Worm (Caenorhabditis elegans): Measurements from ENCODE around the gene srg-24.

srg-24 gene

DNA sequence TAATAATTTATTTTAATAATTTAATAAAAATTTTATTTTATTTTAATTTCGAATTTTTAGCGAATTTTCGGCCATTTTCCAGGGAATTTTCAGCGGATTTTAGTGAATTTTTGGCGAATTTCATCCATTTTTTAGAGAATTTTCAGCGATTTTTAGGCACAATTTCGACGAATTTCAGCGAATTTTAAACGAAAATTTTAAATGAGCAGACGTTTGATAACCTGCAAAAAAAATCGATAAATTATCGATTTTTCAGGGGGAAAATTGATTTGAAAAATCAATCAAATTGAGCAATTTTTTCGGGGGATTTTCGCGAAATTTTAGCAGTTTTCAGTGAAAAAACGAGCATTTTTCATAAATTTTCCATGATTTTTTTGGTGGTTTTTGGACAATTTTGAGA, 31.8 kb downstream of the srg-24 start:
- TF ChIP-seq hmg-1.2 (GFP tag; IDR thresholded peaks at IDR 0.05) (no peak), Y56A3A.18 (GFP tag; IDR thresholded peaks at IDR 0.05) (no peak), sptf-2 (GFP tag; optimal IDR thresholded peaks at IDR 0.05) (no peak), T26A5.8 (tag; optimal IDR thresholded peaks at IDR 0.05) (no peak), athp-1 (tag; optimal IDR thresholded peaks at IDR 0.05) (no peak), tbx-9 (tag; optimal IDR thresholded peaks at IDR 0.05; ENCODE audit: borderline replicate concordance) (no peak), hrde-1 (tag; optimal IDR thresholded peaks at IDR 0.05; ENCODE audit: borderline replicate concordance) (no peak), nhr-179 (tag; optimal IDR thresholded peaks at IDR 0.05) (no peak), hlh-26 (GFP tag; conservative IDR thresholded peaks at IDR 0.05) (no peak), aptf-2 (GFP tag; conservative IDR thresholded peaks at IDR 0.05) (no peak), ceh-40 (GFP tag; IDR thresholded peaks at IDR 0.05) (no peak), ZK185.1 (tag; optimal IDR thresholded peaks at IDR 0.05; ENCODE audit: poor library complexity, severe bottlenecking) (no peak), B0336.3 (GFP tag; IDR thresholded peaks at IDR 0.05) (no peak), lin-54 (GFP tag; optimal IDR thresholded peaks at IDR 0.05) (no peak), ztf-18 (tag; optimal IDR thresholded peaks at IDR 0.05) (no peak)

DNA sequence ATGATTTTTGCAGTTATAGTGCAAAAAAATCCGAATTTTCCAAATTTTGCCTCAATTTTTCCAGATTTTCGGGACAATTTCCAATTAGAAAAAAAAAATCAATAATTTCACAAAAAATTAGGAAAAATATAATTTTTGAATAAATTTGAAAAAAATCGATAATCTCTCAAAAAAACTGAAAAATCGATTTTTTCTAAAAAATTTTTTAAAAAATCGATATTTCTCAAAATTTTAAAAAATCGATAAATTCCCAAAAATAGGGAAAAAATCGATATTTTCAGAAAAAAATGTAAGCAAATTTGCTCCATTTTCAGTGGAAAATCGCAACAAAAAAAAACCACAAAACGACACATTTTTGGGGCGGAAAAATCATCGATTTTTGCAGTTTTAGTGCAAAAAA, 32.5 kb downstream of the srg-24 start:
- no peak for TF ChIP-seq ztf-26 (tag; optimal IDR thresholded peaks at IDR 0.05)
- TF ChIP-seq madf-10 (tag; optimal IDR thresholded peaks at IDR 0.05), result no peak
- TF ChIP-seq egl-44 (GFP tag; IDR thresholded peaks at IDR 0.05), result no peak
- no peak for TF ChIP-seq ceh-79 (tag; optimal IDR thresholded peaks at IDR 0.05)
- no peak for TF ChIP-seq pbrm-1 (GFP tag; IDR thresholded peaks at IDR 0.05)
- TF ChIP-seq ceh-100 (GFP tag; IDR thresholded peaks at IDR 0.05), result no peak
- no peak for TF ChIP-seq ceh-58 (GFP tag; IDR thresholded peaks at IDR 0.05)
- no peak for TF ChIP-seq egl-18 (GFP tag; IDR thresholded peaks at IDR 0.05)
- no peak for TF ChIP-seq rcor-1 (GFP tag; IDR thresholded peaks at IDR 0.05)
- TF ChIP-seq mxl-1 (tag; optimal IDR thresholded peaks at IDR 0.05), result no peak
- no peak for TF ChIP-seq bed-2 (GFP tag; IDR thresholded peaks at IDR 0.05)
- no peak for TF ChIP-seq ztf-3 (GFP tag; optimal IDR thresholded peaks at IDR 0.05)

DNA sequence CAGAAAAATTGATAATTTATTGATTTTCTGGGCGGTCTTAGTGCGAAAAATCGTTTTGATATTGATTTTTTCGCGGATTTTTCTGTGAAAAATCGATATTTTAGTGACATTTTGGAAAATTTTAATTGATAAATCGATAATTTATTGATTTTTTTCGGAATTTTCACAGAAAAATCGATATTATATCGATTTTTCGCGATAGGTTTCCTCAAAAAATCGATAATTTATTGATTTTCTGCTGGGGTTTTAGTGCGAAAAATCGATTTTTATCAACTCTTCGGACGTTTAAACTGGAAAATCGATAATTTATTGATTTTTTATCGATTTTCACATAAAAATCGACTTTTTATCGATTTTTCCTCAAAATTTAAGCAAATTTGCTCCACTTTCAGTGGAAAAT, 33.0 kb downstream of the srg-24 start:
- no peak for TF ChIP-seq ztf-28 (GFP tag; IDR thresholded peaks at IDR 0.05)
- TF ChIP-seq F55B11.4 (tag; optimal IDR thresholded peaks at IDR 0.05; ENCODE audit: borderline replicate concordance, insufficient read depth), result no peak
- no peak for TF ChIP-seq rec-8 (tag; optimal IDR thresholded peaks at IDR 0.05)
- no peak for TF ChIP-seq snpc-4 (GFP tag; optimal IDR thresholded peaks at IDR 0.05)
- TF ChIP-seq snpc-4 (tag; optimal IDR thresholded peaks at IDR 0.05), result no peak
- no peak for TF ChIP-seq attf-6 (GFP tag; IDR thresholded peaks at IDR 0.05)
- no peak for TF ChIP-seq dox-1 (GFP tag; IDR thresholded peaks at IDR 0.05)
- TF ChIP-seq Y67H2A.10 (GFP tag; conservative IDR thresholded peaks at IDR 0.05), result no peak
- TF ChIP-seq dpl-1 (GFP tag; optimal IDR thresholded peaks at IDR 0.05), result no peak
- no peak for TF ChIP-seq unc-62 (GFP tag; optimal IDR thresholded peaks at IDR 0.05)

DNA sequence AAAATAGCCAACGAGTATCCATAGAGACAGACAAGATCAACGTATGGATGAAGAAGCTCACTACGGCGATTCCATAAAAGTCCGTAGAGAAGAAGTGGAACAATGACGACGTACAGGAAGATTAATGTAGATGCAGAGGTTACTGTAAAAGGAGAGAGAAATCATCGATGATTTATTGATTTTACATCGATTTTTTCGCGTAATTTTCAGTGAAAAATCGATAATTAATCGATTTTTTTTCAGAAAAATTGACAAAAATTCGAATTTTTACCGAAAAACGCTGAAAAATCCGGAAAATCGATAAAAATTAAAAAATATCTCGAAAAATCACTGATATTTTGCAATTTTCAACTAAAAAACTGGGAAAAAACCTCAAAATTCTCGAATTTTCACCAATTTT, 34.0 kb downstream of the srg-24 start:
- TF ChIP-seq dpff-1 (tag; optimal IDR thresholded peaks at IDR 0.05) (no peak), F55B11.4 (tag; optimal IDR thresholded peaks at IDR 0.05; ENCODE audit: borderline replicate concordance, insufficient read depth) (no peak), rpc-1 (optimal IDR thresholded peaks at IDR 0.05) (no peak), rpc-1 (tag; optimal IDR thresholded peaks at IDR 0.05) (no peak), F33H1.4 (GFP tag; IDR thresholded peaks at IDR 0.05) (no peak), lir-1 (GFP tag; conservative IDR thresholded peaks at IDR 0.05) (no peak), nhr-80 (tag; optimal IDR thresholded peaks at IDR 0.05) (no peak), lin-54 (GFP tag; optimal IDR thresholded peaks at IDR 0.05) (no peak), Y95B8A.8 (GFP tag; IDR thresholded peaks at IDR 0.05) (no peak), F10E7.11 (tag; optimal IDR thresholded peaks at IDR 0.05) (no peak), D2030.7 (GFP tag; IDR thresholded peaks at IDR 0.05) (no peak), mxl-1 (tag; optimal IDR thresholded peaks at IDR 0.05) (no peak), die-1 (tag; optimal IDR thresholded peaks at IDR 0.05) (no peak), chd-7 (tag; optimal IDR thresholded peaks at IDR 0.05) (no peak)

Measured in whole organism, young adult.